Worm (Caenorhabditis elegans): Measurements from ENCODE around the gene C25F9.10.

DNA sequence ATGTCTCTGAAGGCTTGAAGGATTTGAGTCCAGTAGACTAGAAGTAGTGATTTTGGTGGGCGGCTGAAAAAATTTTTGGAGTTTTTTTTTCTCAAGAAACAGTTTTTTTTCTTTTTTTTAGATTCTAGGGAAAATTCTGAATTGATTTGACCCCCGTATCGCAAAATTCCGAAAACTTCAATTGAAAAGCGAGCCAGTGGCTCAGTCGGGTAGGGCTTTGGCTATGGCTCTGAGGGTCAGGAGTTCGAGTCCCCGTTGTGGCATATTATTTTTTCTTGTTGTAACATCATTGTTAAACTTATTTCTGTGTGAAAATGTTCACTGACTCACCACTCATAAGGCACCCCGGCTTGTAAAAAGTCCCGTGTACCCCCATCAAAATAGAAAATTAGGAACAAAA is 7.1 kb upstream of the C25F9.10 start:
- TF ChIP-seq xbp-1 (tag; optimal IDR thresholded peaks at IDR 0.05) (no peak), blmp-1 (tag; optimal IDR thresholded peaks at IDR 0.05) (no peak)
